Worm (Caenorhabditis elegans): Measurements from ENCODE around the gene F54B11.8.
A peak's percentile ranks its signal among the peaks of the same experiment; 100 is the strongest.

F54B11.8 gene

ce11 chrX:13558667-13559066 lies 45.1 kb downstream of the F54B11.8 start:
- no peak for TF ChIP-seq nhr-12 (tag; optimal IDR thresholded peaks at IDR 0.05)
- no peak for TF ChIP-seq ceh-88 (GFP tag; IDR thresholded peaks at IDR 0.05)
- TF ChIP-seq mab-9 (GFP tag; IDR thresholded peaks at IDR 0.05): no peak
- TF ChIP-seq sptf-1 (tag; optimal IDR thresholded peaks at IDR 0.05): no peak
- TF ChIP-seq rnt-1 (tag; optimal IDR thresholded peaks at IDR 0.05): peak; percentile 31
- TF ChIP-seq C34B4.2 (tag; optimal IDR thresholded peaks at IDR 0.05): no peak
- no peak for TF ChIP-seq F16B12.6 (tag; optimal IDR thresholded peaks at IDR 0.05)
- TF ChIP-seq lin-14 (GFP tag; optimal IDR thresholded peaks at IDR 0.05): peak; percentile 70
- TF ChIP-seq C16A3.4 (tag; optimal IDR thresholded peaks at IDR 0.05): no peak
- no peak for TF ChIP-seq aha-1 (tag; optimal IDR thresholded peaks at IDR 0.05)
- no peak for TF ChIP-seq ceh-90 (tag; optimal IDR thresholded peaks at IDR 0.05)
- TF ChIP-seq hlh-17 (GFP tag; optimal IDR thresholded peaks at IDR 0.05; ENCODE audit: borderline replicate concordance): no peak
- TF ChIP-seq egl-27 (tag; optimal IDR thresholded peaks at IDR 0.05): no peak
- no peak for TF ChIP-seq unc-30 (tag; optimal IDR thresholded peaks at IDR 0.05)
- TF ChIP-seq tlp-1 (tag; optimal IDR thresholded peaks at IDR 0.05): no peak
- peak; percentile 41 for TF ChIP-seq nhr-71 (tag; optimal IDR thresholded peaks at IDR 0.05)

DNA sequence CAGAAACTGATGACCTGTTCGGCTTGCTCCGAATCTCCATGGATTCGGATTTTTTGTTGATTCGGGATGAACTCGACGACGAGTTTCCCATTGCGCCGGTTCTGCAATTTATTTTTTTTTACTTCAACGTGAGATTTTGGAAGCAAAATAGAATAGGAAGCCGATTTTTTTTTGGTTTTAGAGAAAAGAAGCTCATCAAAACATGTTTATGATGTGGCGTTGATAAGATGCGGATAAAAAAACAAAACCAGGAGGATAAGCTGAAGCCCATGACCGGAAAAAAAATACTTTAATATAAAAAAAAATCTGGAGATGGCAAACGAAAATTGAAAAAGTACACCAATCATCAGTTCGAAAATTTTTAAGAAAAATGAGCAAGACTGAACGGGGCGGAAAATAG lies 47.7 kb downstream of the F54B11.8 start, which contains the start of gene glb-20:
glb-20 (minus strand) TSS at position 101 of the 400 bp plus-strand sequence.
- no peak for TF ChIP-seq alr-1 (tag; optimal IDR thresholded peaks at IDR 0.05; ENCODE audit: borderline replicate concordance)
- no peak for TF ChIP-seq C04F5.9 (tag; optimal IDR thresholded peaks at IDR 0.05)
- TF ChIP-seq fkh-10 (GFP tag; optimal IDR thresholded peaks at IDR 0.05): no peak
- TF ChIP-seq zag-1 (tag; optimal IDR thresholded peaks at IDR 0.05): no peak
- TF ChIP-seq elt-3 (tag; optimal IDR thresholded peaks at IDR 0.05): no peak
- no peak for TF ChIP-seq ceh-88 (GFP tag; IDR thresholded peaks at IDR 0.05)
- TF ChIP-seq sptf-1 (tag; optimal IDR thresholded peaks at IDR 0.05): no peak
- TF ChIP-seq ceh-82 (tag; optimal IDR thresholded peaks at IDR 0.05): no peak
- no peak for TF ChIP-seq hlh-4 (tag; optimal IDR thresholded peaks at IDR 0.05)
- no peak for TF ChIP-seq egl-13 (tag; optimal IDR thresholded peaks at IDR 0.05)
- no peak for TF ChIP-seq zip-4 (GFP tag; optimal IDR thresholded peaks at IDR 0.05)
- TF ChIP-seq pqm-1 (tag; optimal IDR thresholded peaks at IDR 0.05): no peak
- TF ChIP-seq sup-37 (GFP tag; optimal IDR thresholded peaks at IDR 0.05): no peak
- TF ChIP-seq mep-1 (tag; optimal IDR thresholded peaks at IDR 0.05): no peak
- no peak for TF ChIP-seq ceh-90 (tag; optimal IDR thresholded peaks at IDR 0.05)
- TF ChIP-seq ceh-8 (GFP tag; optimal IDR thresholded peaks at IDR 0.05): no peak
- no peak for TF ChIP-seq lsy-2 (tag; optimal IDR thresholded peaks at IDR 0.05)

DNA sequence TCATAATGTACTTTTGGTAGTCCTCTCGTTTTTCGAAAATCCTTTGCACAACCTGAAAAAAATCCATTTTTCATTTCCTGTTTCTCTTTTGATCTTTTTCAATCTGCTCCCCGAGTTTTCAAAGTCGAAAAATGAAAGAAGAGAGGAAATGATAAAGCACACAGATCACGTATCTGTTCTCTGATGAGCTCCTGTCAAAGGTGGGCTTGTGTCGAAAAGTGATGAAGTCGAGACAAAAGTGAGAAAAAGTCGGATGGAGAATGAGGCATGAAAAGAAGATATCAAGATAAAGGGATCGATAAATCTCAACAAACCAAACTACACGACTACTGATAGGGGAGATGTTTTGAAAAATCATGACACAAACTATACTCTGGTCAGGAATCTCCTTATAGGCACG lies 48.6 kb downstream of the F54B11.8 start:
- TF ChIP-seq snu-23 (GFP tag; optimal IDR thresholded peaks at IDR 0.05) (peak; percentile 21), nhr-19 (GFP tag; conservative IDR thresholded peaks at IDR 0.05) (peak; percentile 51), nhr-85 (tag) (no peak), hlh-4 (tag; optimal IDR thresholded peaks at IDR 0.05) (no peak), egl-27 (tag; optimal IDR thresholded peaks at IDR 0.05) (no peak), rnt-1 (tag; optimal IDR thresholded peaks at IDR 0.05) (peak; percentile 71), ceh-82 (tag; optimal IDR thresholded peaks at IDR 0.05) (no peak), alr-1 (tag; optimal IDR thresholded peaks at IDR 0.05; ENCODE audit: borderline replicate concordance) (no peak), nhr-71 (tag; optimal IDR thresholded peaks at IDR 0.05) (peak; percentile 86), mab-9 (GFP tag; IDR thresholded peaks at IDR 0.05) (no peak), lin-14 (GFP tag; optimal IDR thresholded peaks at IDR 0.05) (peak; percentile 72), nhr-20 (tag; optimal IDR thresholded peaks at IDR 0.05) (peak; percentile 78), mef-2 (tag; optimal IDR thresholded peaks at IDR 0.05) (peak; percentile 33), sup-37 (GFP tag; optimal IDR thresholded peaks at IDR 0.05) (no peak)
